Fruit fly (Drosophila melanogaster) whole organism, embryonic: ENCODE measurements around the gene Hacd1.

Experiments used
- BEAF-32 ChIP-seq: fragments of 200-800 bp; sonication (Bioruptor generic); optimal IDR thresholded peaks from 3 replicates; lab custom pipeline; 2017; ENCODE audit warnings: missing biosample characterization, missing genetic modification characterization, mild to moderate bottlenecking, moderate library complexity, missing genetic modification reagents
- Blimp-1 ChIP-seq: fragments of 200-800 bp; sonication (Bioruptor generic); optimal IDR thresholded peaks from 3 replicates; lab custom pipeline; 2018; ENCODE audit warnings: missing biosample characterization, missing genetic modification characterization, mild to moderate bottlenecking, moderate library complexity, missing genetic modification reagents
- CG12391 ChIP-seq: fragments of 200-800 bp; sonication (Bioruptor generic); optimal IDR thresholded peaks from 3 replicates; lab custom pipeline; 2018; ENCODE audit warnings: missing biosample characterization, mild to moderate bottlenecking, missing genetic modification characterization, moderate library complexity
- CG14965 ChIP-seq: fragments of 200-800 bp; sonication (Bioruptor generic); optimal IDR thresholded peaks from 2 replicates; lab custom pipeline; 2016; ENCODE audit warnings: missing biosample characterization, missing genetic modification characterization, borderline replicate concordance
- CG1792 ChIP-seq: fragments of 200-800 bp; sonication (Bioruptor generic); optimal IDR thresholded peaks from 2 replicates; lab custom pipeline; 2016; ENCODE audit warnings: missing biosample characterization, missing genetic modification characterization
- CG18262 ChIP-seq: fragments of 200-800 bp; optimal IDR thresholded peaks from 3 replicates; lab custom pipeline; 2019; ENCODE audit warnings: missing biosample characterization, mild to moderate bottlenecking, missing genetic modification characterization, moderate library complexity
- CG30403 ChIP-seq: fragments of 200-800 bp; sonication (Bioruptor generic); optimal IDR thresholded peaks from 3 replicates; lab custom pipeline; 2016; ENCODE audit warnings: missing biosample characterization, missing genetic modification characterization
- CG34376 ChIP-seq: fragments of 200-800 bp; sonication (Bioruptor generic); optimal IDR thresholded peaks from 2 replicates; lab custom pipeline; 2018; ENCODE audit warnings: missing biosample characterization, mild to moderate bottlenecking, missing genetic modification characterization
- CG3995 ChIP-seq: fragments of 200-800 bp; sonication (Bioruptor generic); optimal IDR thresholded peaks from 3 replicates; lab custom pipeline; 2016; ENCODE audit warnings: missing biosample characterization, missing genetic modification characterization
- CG7271 ChIP-seq: fragments of 200-800 bp; sonication (Bioruptor generic); optimal IDR thresholded peaks from 2 replicates; lab custom pipeline; 2018; ENCODE audit warnings: missing biosample characterization, mild to moderate bottlenecking, missing genetic modification characterization, moderate library complexity
- CG7987 ChIP-seq: fragments of 200-800 bp; sonication (Bioruptor generic); optimal IDR thresholded peaks from 2 replicates; lab custom pipeline; 2018; ENCODE audit warnings: missing biosample characterization, mild to moderate bottlenecking, missing genetic modification characterization, moderate library complexity
- CG8359 ChIP-seq: fragments of 200-800 bp; sonication (Bioruptor generic); optimal IDR thresholded peaks from 2 replicates; lab custom pipeline; 2017; ENCODE audit warnings: missing biosample characterization, mild to moderate bottlenecking, missing genetic modification characterization, borderline replicate concordance
- CHES-1-like ChIP-seq: fragments of 200-800 bp; sonication (Bioruptor generic); optimal IDR thresholded peaks from 2 replicates; lab custom pipeline; 2016; ENCODE audit warnings: missing biosample characterization, missing genetic modification characterization
- CTCF ChIP-seq: fragments of 200-800 bp; sonication (Bioruptor generic); optimal IDR thresholded peaks from 2 replicates; lab custom pipeline; 2017; ENCODE audit warnings: missing biosample characterization, mild to moderate bottlenecking, missing genetic modification characterization, moderate library complexity
- Camta ChIP-seq: fragments of 200-800 bp; sonication (Bioruptor generic); optimal IDR thresholded peaks from 2 replicates; lab custom pipeline; 2016; ENCODE audit warnings: missing biosample characterization, missing genetic modification characterization
- D19A ChIP-seq: fragments of 200-800 bp; optimal IDR thresholded peaks from 3 replicates; lab custom pipeline; 2019; ENCODE audit warnings: missing biosample characterization, mild to moderate bottlenecking, missing genetic modification characterization, moderate library complexity
- D19B ChIP-seq: fragments of 200-800 bp; sonication (Bioruptor generic); optimal IDR thresholded peaks from 2 replicates; lab custom pipeline; 2017; ENCODE audit warnings: missing biosample characterization, mild to moderate bottlenecking, missing genetic modification characterization
- Dbx ChIP-seq: fragments of 200-800 bp; sonication (Bioruptor generic); IDR thresholded peaks from 3 replicates; pipeline ENCODE4 v1.3.6; 2022; ENCODE audit warnings: missing biosample characterization, missing genetic modification characterization
- Dek ChIP-seq: fragments of 200-800 bp; sonication (Bioruptor generic); optimal IDR thresholded peaks from 3 replicates; lab custom pipeline; 2019; ENCODE audit warnings: missing biosample characterization, mild to moderate bottlenecking, missing genetic modification characterization, moderate library complexity
- Dp ChIP-seq: fragments of 200-800 bp; sonication (Bioruptor generic); optimal IDR thresholded peaks from 2 replicates; lab custom pipeline; 2018; ENCODE audit warnings: missing biosample characterization, mild to moderate bottlenecking, missing genetic modification characterization, moderate library complexity
- E2f1 ChIP-seq: fragments of 200-800 bp; sonication (Bioruptor generic); IDR thresholded peaks from 2 replicates; pipeline ENCODE4 v1.3.6; 2022; ENCODE audit warnings: missing biosample characterization, missing genetic modification characterization
- HLH3B ChIP-seq: fragments of 200-800 bp; sonication (Bioruptor generic); IDR thresholded peaks from 2 replicates; pipeline ENCODE4 v1.3.6; 2022; ENCODE audit warnings: missing biosample characterization, missing genetic modification characterization
- Hsf ChIP-seq: fragments of 200-800 bp; sonication (Bioruptor generic); optimal IDR thresholded peaks from 3 replicates; lab custom pipeline; 2016; ENCODE audit warnings: missing biosample characterization, missing genetic modification characterization
- Mad ChIP-seq: fragments of 200-800 bp; sonication (Bioruptor generic); optimal IDR thresholded peaks from 2 replicates; lab custom pipeline; 2016; ENCODE audit warnings: missing biosample characterization, missing genetic modification characterization
- Oli ChIP-seq: fragments of 200-800 bp; sonication (Bioruptor generic); optimal IDR thresholded peaks from 2 replicates; lab custom pipeline; 2018; ENCODE audit warnings: missing biosample characterization, mild to moderate bottlenecking, missing genetic modification characterization, moderate library complexity
- Sox100B ChIP-seq: fragments of 200-800 bp; sonication (Bioruptor generic); optimal IDR thresholded peaks from 3 replicates; lab custom pipeline; 2018; ENCODE audit warnings: missing biosample characterization, mild to moderate bottlenecking, missing genetic modification characterization
- Spps ChIP-seq: fragments of 200-800 bp; sonication (Bioruptor generic); optimal IDR thresholded peaks from 2 replicates; lab custom pipeline; 2018; ENCODE audit warnings: missing biosample characterization, mild to moderate bottlenecking, missing genetic modification characterization
- Ssrp ChIP-seq: fragments of 200-800 bp; sonication (Bioruptor generic); optimal IDR thresholded peaks from 2 replicates; lab custom pipeline; 2018; ENCODE audit warnings: missing biosample characterization, mild to moderate bottlenecking, missing genetic modification characterization, moderate library complexity
- Usf ChIP-seq: fragments of 200-800 bp; sonication (Bioruptor generic); optimal IDR thresholded peaks from 2 replicates; lab custom pipeline; 2017; ENCODE audit warnings: missing genotype, missing biosample characterization, missing genetic modification characterization
- YL-1 ChIP-seq: fragments of 200-800 bp; sonication (Bioruptor generic); optimal IDR thresholded peaks from 3 replicates; lab custom pipeline; 2017; ENCODE audit warnings: missing biosample characterization, mild to moderate bottlenecking, missing genetic modification characterization
- ash1 ChIP-seq: fragments of 200-800 bp; sonication (Bioruptor generic); optimal IDR thresholded peaks from 2 replicates; lab custom pipeline; 2018; ENCODE audit warnings: missing biosample characterization, mild to moderate bottlenecking, missing genetic modification characterization
- bigmax ChIP-seq: fragments of 200-800 bp; sonication (Bioruptor generic); optimal IDR thresholded peaks from 2 replicates; lab custom pipeline; 2018; ENCODE audit warnings: missing biosample characterization, mild to moderate bottlenecking, missing genetic modification characterization
- cwo ChIP-seq: fragments of 200-800 bp; sonication (Bioruptor generic); optimal IDR thresholded peaks from 3 replicates; lab custom pipeline; 2017; ENCODE audit warnings: missing biosample characterization, missing genetic modification characterization, mild to moderate bottlenecking, moderate library complexity, missing genetic modification reagents
- da ChIP-seq: fragments of 200-800 bp; sonication (Bioruptor generic); optimal IDR thresholded peaks from 2 replicates; lab custom pipeline; 2016; ENCODE audit warnings: missing biosample characterization, missing genetic modification characterization
- dpn ChIP-seq, 2 experiments: fragments of 200-800 bp; sonication (Bioruptor generic); optimal IDR thresholded peaks; 3 replicates each; lab custom pipeline; 2016; ENCODE audit warnings: missing biosample characterization in 2 of 2, missing genetic modification characterization in 2 of 2
- exex ChIP-seq: fragments of 200-800 bp; sonication (Bioruptor generic); optimal IDR thresholded peaks from 4 replicates; lab custom pipeline; 2018; ENCODE audit warnings: missing biosample characterization, mild to moderate bottlenecking, missing genetic modification characterization, moderate library complexity
- fd96Cb ChIP-seq: fragments of 200-800 bp; sonication (Bioruptor generic); optimal IDR thresholded peaks from 2 replicates; lab custom pipeline; 2018; ENCODE audit warnings: missing biosample characterization, mild to moderate bottlenecking, missing genetic modification characterization, moderate library complexity
- gt ChIP-seq: fragments of 200-800 bp; sonication (Bioruptor generic); IDR thresholded peaks from 2 replicates; pipeline ENCODE4 v1.3.6; 2022; ENCODE audit warnings: missing biosample characterization, missing genetic modification characterization
- odd ChIP-seq: fragments of 200-800 bp; sonication (Bioruptor generic); optimal IDR thresholded peaks from 2 replicates; lab custom pipeline; 2017; ENCODE audit warnings: missing biosample characterization, mild to moderate bottlenecking, missing genetic modification characterization
- phol ChIP-seq: fragments of 200-800 bp; sonication (Bioruptor generic); optimal IDR thresholded peaks from 3 replicates; lab custom pipeline; 2018; ENCODE audit warnings: missing biosample characterization, mild to moderate bottlenecking, missing genetic modification characterization, moderate library complexity
- prd ChIP-seq, 3 experiments: fragments of >200 bp in 2 of 3; fragments of 200-800 bp in 1 of 3; sonication (Bioruptor generic) in 1 of 3; optimal IDR thresholded peaks in 2 of 3; IDR thresholded peaks in 1 of 3; 2 replicates in 2 of 3; 3 replicates in 1 of 3; pipeline versions ENCODE4 v1.3.6 to Lab custom; 2017 to 2022; ENCODE audit warnings: missing biosample characterization in 1 of 3, missing genetic modification characterization in 1 of 3
- repo ChIP-seq: fragments of 200-800 bp; sonication (Bioruptor generic); optimal IDR thresholded peaks from 2 replicates; lab custom pipeline; 2016; ENCODE audit warnings: missing biosample characterization, missing genetic modification characterization
- sc ChIP-seq, 3 experiments: fragments of >200 bp in 2 of 3; fragments of 200-800 bp in 1 of 3; sonication (Bioruptor generic) in 1 of 3; optimal IDR thresholded peaks; 2 replicates in 2 of 3; 3 replicates in 1 of 3; lab custom pipeline; 2017; ENCODE audit warnings: mild to moderate bottlenecking in 1 of 3, missing biosample characterization in 1 of 3, missing genetic modification characterization in 1 of 3, missing genetic modification reagents in 1 of 3
- sens ChIP-seq: fragments of 200-800 bp; sonication (Bioruptor generic); peaks from one replicate; lab custom pipeline; 2016; ENCODE audit warnings: missing biosample characterization, missing genetic modification characterization
- so ChIP-seq: fragments of 200-800 bp; sonication (Bioruptor generic); IDR thresholded peaks from 3 replicates; pipeline ENCODE4 v1.3.6; 2022; ENCODE audit warnings: missing biosample characterization, missing genetic modification characterization
- sqz ChIP-seq: fragments of 200-800 bp; sonication (Bioruptor generic); optimal IDR thresholded peaks from 3 replicates; lab custom pipeline; 2018; ENCODE audit warnings: missing biosample characterization, mild to moderate bottlenecking, missing genetic modification characterization
- twi ChIP-seq: fragments of 200-800 bp; optimal IDR thresholded peaks from 2 replicates; lab custom pipeline; 2019; ENCODE audit warnings: missing biosample characterization, mild to moderate bottlenecking, missing genetic modification characterization, moderate library complexity
- zf30C ChIP-seq: fragments of 200-800 bp; sonication (Bioruptor generic); optimal IDR thresholded peaks from 3 replicates; lab custom pipeline; 2018; ENCODE audit warnings: missing biosample characterization, mild to moderate bottlenecking, missing genetic modification characterization

Gene Hacd1

DNA sequence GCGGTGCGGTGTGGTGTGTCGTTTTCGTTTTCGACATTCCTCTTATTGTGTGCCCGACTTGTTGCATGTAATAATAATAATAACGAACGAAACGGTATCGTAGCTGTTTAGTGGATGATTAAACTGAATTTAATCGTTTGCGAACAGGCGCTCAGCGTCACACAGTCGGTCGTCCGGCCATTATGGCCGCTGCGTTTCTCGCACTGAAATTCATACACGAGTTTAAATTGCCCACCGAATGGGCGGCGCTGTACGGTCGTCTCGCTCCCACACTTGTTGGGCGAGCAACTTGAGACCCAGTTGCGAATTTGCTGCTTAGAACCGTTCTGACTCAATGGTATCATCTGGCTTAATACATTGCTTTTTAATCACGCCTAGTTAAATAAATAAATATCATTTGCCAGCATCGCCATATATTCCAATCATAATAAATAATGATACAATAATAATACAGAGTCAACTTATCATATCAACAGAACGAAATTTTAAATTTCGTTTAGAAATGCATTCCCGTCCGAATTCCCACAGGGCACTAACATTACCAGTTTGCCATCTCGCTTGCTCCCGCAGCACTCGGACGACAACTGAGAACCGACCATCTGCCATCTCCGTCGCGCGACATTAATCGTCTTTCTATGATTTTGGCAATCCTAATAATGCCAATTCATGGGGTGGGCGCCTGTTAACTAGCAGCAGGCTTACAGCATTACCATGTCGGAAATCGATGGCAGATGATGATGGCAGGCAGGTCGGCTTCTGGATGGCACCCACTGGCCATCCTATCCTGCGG lies 9.0 kb upstream of the Hacd1 start (continued):
- peak; percentile 88 for TF ChIP-seq cwo (GFP tag; lab: Kevin White, UChicago)
- peak; percentile 39 for TF ChIP-seq Camta
- peak; percentile 77 for TF ChIP-seq CG8359
- TF ChIP-seq CTCF (GFP tag; lab: Kevin White, UChicago) = peak; percentile 41
- peak; percentile 30 for TF ChIP-seq CG7987 (GFP tag; lab: Kevin White, UChicago)
- peak; percentile 83 for TF ChIP-seq D19A (tag; lab: Kevin White, UChicago)
- TF ChIP-seq CHES-1-like (GFP tag; lab: Kevin White, UChicago) = peak; percentile 33
- peak; percentile 81 for TF ChIP-seq Spps (tag; lab: Kevin White, UChicago)
- peak; percentile 93 for TF ChIP-seq Dek
- TF ChIP-seq CG1792 (GFP tag; lab: Kevin White, UChicago) = peak; percentile 30
- peak; percentile 77 for TF ChIP-seq YL-1 (GFP tag; lab: Kevin White, UChicago)
- TF ChIP-seq E2f1 (GFP tag; lab: Robert Waterston, UW) = no peak
- no peak for TF ChIP-seq ash1 (GFP tag; lab: Kevin White, UChicago)
- TF ChIP-seq Hsf (GFP tag; lab: Kevin White, UChicago) = peak; percentile 86
- peak; percentile 50 for TF ChIP-seq odd (GFP tag; lab: Kevin White, UChicago)
- peak; percentile 100 for TF ChIP-seq CG18262 (tag; lab: Kevin White, UChicago)
- peak; percentile 28 for TF ChIP-seq CG7271 (tag; lab: Kevin White, UChicago)
- TF ChIP-seq sens (GFP tag; lab: Kevin White, UChicago) = peak; percentile 97
- no peak for TF ChIP-seq da
- no peak for TF ChIP-seq so
- TF ChIP-seq bigmax = no peak
- peak; percentile 84 for TF ChIP-seq twi (tag; lab: Kevin White, UChicago)
- TF ChIP-seq BEAF-32 (GFP tag; lab: Kevin White, UChicago) = peak; percentile 20
- TF ChIP-seq CG3995 = peak; percentile 73
- TF ChIP-seq fd96Cb (tag; lab: Kevin White, UChicago) = peak; percentile 89
- TF ChIP-seq Dp (GFP tag; lab: Kevin White, UChicago) = no peak
- no peak for TF ChIP-seq HLH3B (GFP tag; lab: Robert Waterston, UW)
- TF ChIP-seq phol (tag; lab: Kevin White, UChicago) = peak; percentile 91
- peak; percentile 64 for TF ChIP-seq Blimp-1
- TF ChIP-seq CG14965 = no peak
- peak; percentile 95 for TF ChIP-seq Oli (tag; lab: Kevin White, UChicago)
- TF ChIP-seq exex (tag; lab: Kevin White, UChicago) = peak; percentile 96
- TF ChIP-seq Ssrp (tag; lab: Kevin White, UChicago) = peak; percentile 90
- peak; percentile 87 for TF ChIP-seq Usf (GFP tag; lab: Kevin White, UChicago)
- peak; percentile 59 for TF ChIP-seq sqz (GFP tag; lab: Kevin White, UChicago)
- no peak for TF ChIP-seq sc (optimal IDR thresholded peaks at IDR 0.05; lab: Kevin White, UChicago)
- TF ChIP-seq sc (GFP tag; optimal IDR thresholded peaks at IDR 0.05; lab: Kevin White, UChicago) = peak; percentile 75
- TF ChIP-seq repo (GFP tag; lab: Kevin White, UChicago) = peak; percentile 4
- TF ChIP-seq gt (GFP tag; lab: Robert Waterston, UW) = no peak
- peak; percentile 92 for TF ChIP-seq Sox100B
- peak; percentile 82 to 91 for TF ChIP-seq dpn (GFP tag; optimal IDR thresholded peaks at IDR 0.05; lab: Kevin White, UChicago)
- TF ChIP-seq D19B (GFP tag; lab: Kevin White, UChicago) = peak; percentile 67
- no peak for TF ChIP-seq Dbx (GFP tag; lab: Robert Waterston, UW)
- TF ChIP-seq Mad (GFP tag; lab: Kevin White, UChicago) = peak; percentile 81
- TF ChIP-seq zf30C = no peak
- TF ChIP-seq prd (optimal IDR thresholded peaks at IDR 0.05; lab: Kevin White, UChicago) = no peak
- no peak for TF ChIP-seq prd (GFP tag; IDR thresholded peaks at IDR 0.05; lab: Robert Waterston, UW)
- TF ChIP-seq CG12391 (tag; lab: Kevin White, UChicago) = peak; percentile 92
- TF ChIP-seq CG34376 (GFP tag; lab: Kevin White, UChicago) = no peak
- peak; percentile 94 for TF ChIP-seq CG30403
